Worm (Caenorhabditis elegans): Measurements from ENCODE around the gene M88.3.

The M88.3 gene

DNA sequence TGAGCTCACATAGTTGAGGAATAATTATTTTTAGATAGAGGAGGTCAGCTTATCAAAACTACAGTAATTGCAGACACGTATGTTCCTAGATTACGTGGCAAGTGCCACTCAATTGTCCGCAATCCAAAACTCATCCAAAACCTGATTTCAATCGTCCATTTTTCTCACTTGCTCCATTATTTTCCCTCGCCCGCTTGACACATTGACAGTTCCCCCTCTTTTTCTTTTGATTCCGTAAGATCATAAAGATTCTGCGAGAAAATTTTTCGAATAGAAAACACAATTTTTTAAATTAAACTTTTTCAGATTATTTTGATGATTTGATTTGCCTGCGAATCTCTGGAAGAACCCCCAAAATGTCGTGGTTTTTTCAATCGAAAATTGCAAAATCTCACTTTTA is 3.9 kb upstream of the M88.3 start, which contains the start of gene M88.4:
TSS of gene M88.4 (plus strand) at position 301 of the 400 bp plus-strand sequence.
- no peak for TF ChIP-seq unc-62 (GFP tag; optimal IDR thresholded peaks at IDR 0.05)

ce11 chrIII:4542362-4542931 is 2.4 kb downstream of the M88.3 start, which contains the start of the genes mrps-34 and cisd-3.1:
Gene mrps-34, minus strand, starts transcription at chrIII:4542452.
Gene cisd-3.1, plus strand, starts transcription at chrIII:4542881.
- TF ChIP-seq unc-62 (GFP tag; optimal IDR thresholded peaks at IDR 0.05), result no peak

DNA sequence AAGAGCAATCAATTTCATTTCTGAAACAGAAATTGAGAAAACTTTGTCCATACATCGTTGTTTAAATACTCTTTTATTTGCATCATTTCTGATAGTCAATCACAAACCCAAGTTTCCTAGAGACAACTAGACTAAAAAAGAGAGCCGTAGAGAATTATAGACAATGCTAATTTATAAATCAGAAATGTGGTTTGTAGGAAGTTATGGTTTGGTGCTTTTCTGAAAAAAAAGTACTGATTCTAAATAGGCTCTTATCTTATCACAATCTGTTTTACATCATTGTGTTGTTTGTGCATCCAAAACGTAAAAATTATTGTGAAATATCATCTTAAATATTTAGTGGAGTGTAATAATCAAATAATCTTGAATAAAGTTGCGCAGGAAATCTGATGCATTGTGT is 4.3 kb downstream of the M88.3 start, which contains the start of gene ugt-62:
TSS of gene ugt-62 (minus strand) at position 20 of the 400 bp plus-strand sequence.
- no peak for TF ChIP-seq unc-62 (GFP tag; optimal IDR thresholded peaks at IDR 0.05)

- no peak for TF ChIP-seq unc-62 (GFP tag; optimal IDR thresholded peaks at IDR 0.05)
Observed at ce11 chrIII:4530968-4531367, 13.9 kb downstream of the M88.3 start.

DNA sequence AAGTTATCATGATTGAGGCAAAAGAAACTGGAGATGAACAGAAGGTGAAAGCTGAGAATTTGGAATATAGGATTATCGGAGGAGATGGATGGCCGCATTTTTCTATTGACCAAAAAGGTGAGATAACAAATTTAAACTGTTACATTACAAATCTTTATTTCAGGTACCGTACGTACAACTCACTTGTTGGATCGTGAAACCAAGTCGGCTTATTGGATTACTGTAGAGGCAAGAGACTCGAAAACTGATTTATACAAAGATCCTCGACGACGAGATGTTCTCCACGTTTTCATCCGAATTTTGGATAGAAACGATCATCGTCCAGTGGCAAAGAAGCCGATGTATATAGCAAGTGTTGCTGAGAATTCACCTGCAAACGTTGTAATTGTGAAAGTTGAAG is 18.9 kb downstream of the M88.3 start:
- no peak for TF ChIP-seq unc-62 (GFP tag; optimal IDR thresholded peaks at IDR 0.05)

- TF ChIP-seq unc-62 (GFP tag; optimal IDR thresholded peaks at IDR 0.05), result no peak
Observed at ce11 chrIII:4524071-4524470, 20.8 kb downstream of the M88.3 start.

ce11 chrIII:4523411-4523810 is 21.4 kb downstream of the M88.3 start:
- TF ChIP-seq unc-62 (GFP tag; optimal IDR thresholded peaks at IDR 0.05), result no peak

DNA sequence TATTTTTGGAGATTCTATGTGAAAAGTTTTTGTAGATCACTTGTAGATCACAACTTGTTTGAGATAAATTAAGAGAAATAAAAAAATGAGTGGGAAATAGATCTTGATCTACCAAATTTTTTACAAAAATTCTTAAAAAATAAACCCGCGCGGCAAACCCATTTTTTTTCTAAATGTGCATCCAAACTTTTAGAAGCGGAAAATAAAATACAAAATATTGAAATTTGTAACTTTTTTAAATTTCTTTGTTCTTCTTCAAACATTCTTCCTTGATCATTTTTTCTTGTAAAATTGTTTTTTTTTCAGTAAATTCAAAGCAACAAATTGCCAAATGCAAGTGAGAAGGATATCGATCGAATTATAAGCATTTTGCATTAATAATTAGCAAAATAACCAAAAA is 24.8 kb downstream of the M88.3 start, which contains the start of gene cdh-4:
TSS of gene cdh-4 (plus strand) at position 301 of the 400 bp plus-strand sequence.
- no peak for TF ChIP-seq unc-62 (GFP tag; optimal IDR thresholded peaks at IDR 0.05)

DNA sequence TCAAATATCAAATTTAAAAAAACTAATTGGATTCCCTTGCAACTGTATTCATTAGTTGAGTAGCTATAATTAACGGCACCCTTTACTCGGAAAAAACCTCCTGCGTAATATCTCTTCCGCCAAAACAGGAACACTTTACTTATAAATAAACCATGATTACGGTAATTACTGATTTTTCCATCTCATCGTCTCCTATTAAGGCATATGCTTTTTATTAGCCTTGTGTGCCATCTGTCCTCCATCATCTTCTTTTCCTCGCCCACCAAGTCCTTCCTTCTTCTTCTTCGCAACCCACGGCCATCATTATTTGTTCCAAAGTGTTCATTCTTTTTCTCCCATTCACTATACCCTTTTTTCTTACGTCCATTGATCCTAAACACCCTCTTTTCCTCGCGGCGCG is 25.4 kb downstream of the M88.3 start:
- no peak for TF ChIP-seq unc-62 (GFP tag; optimal IDR thresholded peaks at IDR 0.05)

- no peak for TF ChIP-seq unc-62 (GFP tag; optimal IDR thresholded peaks at IDR 0.05)
Observed at ce11 chrIII:4517781-4518180, 27.1 kb downstream of the M88.3 start.

DNA sequence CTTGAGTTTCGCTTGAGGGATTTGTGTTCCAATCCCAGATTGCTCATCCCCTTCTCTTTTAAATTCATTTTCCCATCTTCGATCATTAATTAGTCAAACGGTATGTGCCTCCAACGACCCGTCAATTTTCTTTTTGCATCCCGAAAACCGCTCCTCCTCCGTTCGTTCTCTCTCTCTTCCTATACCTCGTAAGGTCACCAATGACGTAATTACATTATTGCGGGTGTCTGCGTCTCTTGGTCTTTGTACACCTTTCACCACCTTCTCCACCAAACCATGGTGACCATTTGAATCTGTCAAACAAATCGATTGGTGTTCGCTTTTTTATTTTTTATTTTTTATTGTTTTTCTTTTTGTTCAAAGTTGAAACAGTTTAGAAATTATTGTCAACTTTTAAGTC is 29.7 kb downstream of the M88.3 start:
- TF ChIP-seq unc-62 (GFP tag; optimal IDR thresholded peaks at IDR 0.05), result no peak

ce11 chrIII:4513926-4514325 is 30.9 kb downstream of the M88.3 start:
- TF ChIP-seq unc-62 (GFP tag; optimal IDR thresholded peaks at IDR 0.05), result no peak

DNA sequence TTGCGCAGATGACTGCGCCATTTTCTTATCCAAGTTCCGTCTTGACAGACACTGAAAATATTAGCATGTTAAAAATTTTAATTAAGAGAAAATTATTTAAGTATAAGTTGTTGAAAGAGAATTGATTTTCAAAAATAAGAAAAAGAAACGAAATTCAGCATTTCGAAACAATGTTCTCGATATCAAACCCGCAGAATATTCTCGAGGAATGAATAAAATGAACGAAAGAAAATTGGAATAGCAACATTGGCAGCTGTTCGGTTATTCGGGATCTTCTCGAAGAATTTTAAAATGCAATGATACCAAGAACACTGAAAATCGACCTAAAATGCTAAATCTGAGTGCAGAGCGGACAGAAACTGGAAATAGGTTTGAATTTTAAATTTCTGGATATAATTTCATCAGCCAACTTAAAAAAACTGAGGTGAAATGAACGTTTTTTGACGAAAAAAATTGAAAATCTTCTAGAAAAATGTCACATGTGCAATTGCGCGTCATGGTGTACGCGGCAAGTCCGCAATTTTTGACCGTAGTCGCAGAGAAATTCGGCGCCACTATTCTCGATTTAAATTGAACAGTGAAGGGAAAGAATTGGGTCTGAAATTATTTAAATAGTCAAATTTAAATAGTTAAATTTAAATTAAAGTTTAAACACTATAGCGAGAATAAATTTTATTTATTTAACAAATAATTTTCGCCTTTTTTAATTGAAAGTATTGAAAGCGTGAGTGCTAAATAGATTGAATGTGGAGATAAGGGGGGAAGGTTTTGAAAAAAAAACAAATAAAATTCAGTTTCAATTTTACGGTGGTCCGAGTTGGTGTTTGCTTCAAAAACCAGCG is 36.6 kb downstream of the M88.3 start, which contains the start of the genes cct-5 and F25F2.1:
TSS of gene cct-5 (minus strand) at position 51 of the 842 bp plus-strand sequence.
TSS of gene F25F2.1 (plus strand) at position 792 of the 842 bp plus-strand sequence.
- no peak for TF ChIP-seq unc-62 (GFP tag; optimal IDR thresholded peaks at IDR 0.05)

DNA sequence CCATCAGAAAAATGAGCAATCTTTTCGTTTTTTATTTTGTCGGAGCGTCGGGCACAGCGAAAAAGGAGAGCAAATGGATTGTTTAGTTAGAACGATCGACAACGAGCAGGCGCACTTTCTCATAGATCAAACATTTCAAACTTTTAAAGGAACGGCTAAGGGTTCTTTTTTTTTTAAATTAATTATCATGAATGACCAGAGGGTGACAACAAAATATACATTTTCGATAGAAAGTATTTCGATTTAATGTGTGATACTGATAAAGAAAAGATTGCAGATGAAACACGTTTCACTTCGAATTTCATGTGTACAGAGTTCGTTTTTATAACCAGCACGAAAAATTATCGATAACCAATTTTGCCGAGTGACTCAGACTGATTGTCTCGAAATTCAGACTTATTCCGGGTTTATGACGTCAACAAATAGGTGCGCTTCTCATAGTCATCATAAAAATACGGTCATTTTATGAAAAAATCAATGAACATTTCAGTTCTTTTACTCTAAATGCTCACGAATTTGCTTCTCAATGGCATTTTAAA is 38.2 kb downstream of the M88.3 start:
- TF ChIP-seq unc-62 (GFP tag; optimal IDR thresholded peaks at IDR 0.05), result no peak

- TF ChIP-seq unc-62 (GFP tag; optimal IDR thresholded peaks at IDR 0.05), result no peak
Observed at ce11 chrIII:4506140-4506539, 38.7 kb downstream of the M88.3 start.

DNA sequence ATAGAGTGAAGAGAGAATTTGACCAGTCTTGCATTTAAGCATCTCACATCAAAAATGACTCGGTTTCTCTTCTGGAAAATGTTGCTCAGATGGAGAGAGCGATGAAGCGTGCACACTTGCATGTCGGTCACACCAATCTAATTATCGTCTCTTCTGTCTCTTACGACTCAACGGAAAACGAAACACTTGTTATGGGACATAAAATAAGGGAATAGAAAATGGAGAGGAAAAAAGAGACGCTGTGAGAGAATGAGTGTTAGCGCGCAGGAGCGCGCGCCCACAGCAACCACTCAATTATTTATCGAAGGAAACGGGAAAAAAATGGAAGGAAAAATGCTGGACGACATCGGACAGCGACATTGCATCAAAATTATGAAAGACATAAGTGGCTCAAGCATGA is 39.1 kb downstream of the M88.3 start:
- TF ChIP-seq unc-62 (GFP tag; optimal IDR thresholded peaks at IDR 0.05), result no peak
